Worm (Caenorhabditis elegans): Measurements from ENCODE around the gene K06H7.2.

K06H7.2 gene

ce11 chrIII:8106476-8106875 is 13.1 kb downstream of the K06H7.2 start (continued):
- TF ChIP-seq nhr-76 (tag; optimal IDR thresholded peaks at IDR 0.05) = no peak
- TF ChIP-seq irx-1 (tag; optimal IDR thresholded peaks at IDR 0.05) = no peak
- no peak for TF ChIP-seq isw-1 (GFP tag; IDR thresholded peaks at IDR 0.05)
- peak; percentile 53 for TF ChIP-seq xbp-1 (tag; optimal IDR thresholded peaks at IDR 0.05)
- TF ChIP-seq efl-1 (optimal IDR thresholded peaks at IDR 0.05) = peak; percentile 36 to 51
- TF ChIP-seq efl-1 (GFP tag; optimal IDR thresholded peaks at IDR 0.05 in 1 of 2) = peak; percentile 37 to 95
- TF ChIP-seq fos-1 (tag; optimal IDR thresholded peaks at IDR 0.05) = no peak
- no peak for TF ChIP-seq zip-4 (GFP tag; optimal IDR thresholded peaks at IDR 0.05)
- TF ChIP-seq mab-9 (GFP tag; IDR thresholded peaks at IDR 0.05) = no peak
- TF ChIP-seq egl-13 (tag; optimal IDR thresholded peaks at IDR 0.05) = no peak

DNA sequence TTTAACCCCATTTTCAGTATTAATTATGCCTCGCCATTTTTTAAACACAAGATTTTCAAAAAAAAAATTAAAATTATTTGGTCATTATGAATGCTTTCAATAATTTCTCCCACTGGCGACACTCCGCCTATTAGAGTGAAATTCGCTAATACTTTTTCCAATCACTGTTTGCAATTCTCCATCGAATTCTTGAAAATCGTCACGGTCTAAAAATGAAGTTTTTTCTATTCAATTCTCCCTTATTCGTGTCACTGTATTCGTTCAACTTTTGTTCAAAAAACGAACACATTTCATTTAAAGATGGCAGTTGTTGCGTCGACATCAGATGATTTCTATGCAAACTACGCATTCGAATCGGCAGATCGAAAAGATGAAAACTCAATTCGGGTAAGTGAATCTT is 15.1 kb downstream of the K06H7.2 start, which contains the start of gene C14B9.3:
Gene C14B9.3 (plus strand): TSS at position 301 of the 400 bp plus-strand sequence.
- TF ChIP-seq C16A3.4 (tag; optimal IDR thresholded peaks at IDR 0.05) (no peak), nhr-71 (tag; optimal IDR thresholded peaks at IDR 0.05) (no peak), Y116A8C.19 (tag; optimal IDR thresholded peaks at IDR 0.05; ENCODE audit: borderline replicate concordance) (no peak), mef-2 (tag; optimal IDR thresholded peaks at IDR 0.05) (no peak), nhr-77 (tag; optimal IDR thresholded peaks at IDR 0.05) (no peak), zag-1 (tag; optimal IDR thresholded peaks at IDR 0.05) (no peak), unc-98 (GFP tag; IDR thresholded peaks at IDR 0.05) (no peak), snpc-4 (tag; optimal IDR thresholded peaks at IDR 0.05) (no peak), fkh-4 (tag; optimal IDR thresholded peaks at IDR 0.05; ENCODE audit: borderline replicate concordance) (no peak), aly-2 (tag; optimal IDR thresholded peaks at IDR 0.05) (no peak), vab-15 (tag; optimal IDR thresholded peaks at IDR 0.05) (no peak), nhr-28 (tag; optimal IDR thresholded peaks at IDR 0.05) (no peak)

ce11 chrIII:8109459-8110057 is 16.2 kb downstream of the K06H7.2 start:
- TF ChIP-seq ztf-11 (tag; optimal IDR thresholded peaks at IDR 0.05) (peak in 1 of 2 experiments; percentile 51), nhr-12 (tag; optimal IDR thresholded peaks at IDR 0.05) (no peak), unc-130 (tag; optimal IDR thresholded peaks at IDR 0.05) (peak; percentile 49), ceh-88 (GFP tag; IDR thresholded peaks at IDR 0.05) (peak; percentile 56), unc-86 (tag; optimal IDR thresholded peaks at IDR 0.05) (peak; percentile 61), snu-23 (GFP tag; optimal IDR thresholded peaks at IDR 0.05) (peak; percentile 86), nhr-90 (tag; optimal IDR thresholded peaks at IDR 0.05; ENCODE audit: poor library complexity) (peak; percentile 68), pqm-1 (tag; optimal IDR thresholded peaks at IDR 0.05) (no peak), tlp-1 (tag; optimal IDR thresholded peaks at IDR 0.05) (no peak), hlh-17 (GFP tag; optimal IDR thresholded peaks at IDR 0.05; ENCODE audit: borderline replicate concordance) (no peak), lin-13 (GFP tag; optimal IDR thresholded peaks at IDR 0.05) (peak; percentile 1), zag-1 (tag; optimal IDR thresholded peaks at IDR 0.05) (no peak), alr-1 (tag; optimal IDR thresholded peaks at IDR 0.05; ENCODE audit: borderline replicate concordance) (no peak), dpl-1 (GFP tag; optimal IDR thresholded peaks at IDR 0.05) (peak; percentile 37 to 59 (median 56)), lir-3 (tag; optimal IDR thresholded peaks at IDR 0.05; ENCODE audit: poor library complexity) (peak; percentile 41), nhr-77 (tag; optimal IDR thresholded peaks at IDR 0.05) (peak; percentile 58), C16A3.4 (tag; optimal IDR thresholded peaks at IDR 0.05) (peak; percentile 66), ceh-90 (tag; optimal IDR thresholded peaks at IDR 0.05) (no peak), ceh-82 (tag; optimal IDR thresholded peaks at IDR 0.05) (peak in 2 of 3 experiments; percentile 32 to 74), nhr-237 (tag; optimal IDR thresholded peaks at IDR 0.05) (no peak), unc-62 (GFP tag; optimal IDR thresholded peaks at IDR 0.05) (no peak), elt-3 (tag; optimal IDR thresholded peaks at IDR 0.05) (peak in 2 of 6 experiments; percentile 22 to 24), unc-98 (GFP tag; IDR thresholded peaks at IDR 0.05) (no peak), vab-15 (tag; optimal IDR thresholded peaks at IDR 0.05) (peak; percentile 55), irx-1 (tag; optimal IDR thresholded peaks at IDR 0.05) (peak; percentile 55), fkh-4 (tag; optimal IDR thresholded peaks at IDR 0.05; ENCODE audit: borderline replicate concordance) (no peak), mef-2 (tag; optimal IDR thresholded peaks at IDR 0.05) (no peak), aly-2 (tag; optimal IDR thresholded peaks at IDR 0.05) (peak; percentile 63), jun-1 (tag; optimal IDR thresholded peaks at IDR 0.05) (peak; percentile 42), hlh-4 (tag; optimal IDR thresholded peaks at IDR 0.05) (no peak), pag-3 (tag; optimal IDR thresholded peaks at IDR 0.05; ENCODE audit: borderline replicate concordance, insufficient read depth) (no peak), nhr-19 (GFP tag; conservative IDR thresholded peaks at IDR 0.05) (peak; percentile 74), pax-3 (tag; optimal IDR thresholded peaks at IDR 0.05) (peak; percentile 55), nhr-20 (tag; optimal IDR thresholded peaks at IDR 0.05) (peak; percentile 78)
